Fruit fly (Drosophila melanogaster) whole organism, prepupa: ENCODE data around the gene CG13716.

ENCODE experiments used
- Blimp-1 ChIP-seq: fragments of 200-800 bp; sonication (Bioruptor generic); optimal IDR thresholded peaks from 3 replicates; lab custom pipeline; 2017; ENCODE audit warnings: missing biosample characterization, missing genetic modification characterization, mild to moderate bottlenecking, moderate library complexity, missing genetic modification reagents
- CG15336 ChIP-seq: fragments of 200-800 bp; sonication (Bioruptor generic); IDR thresholded peaks from 2 replicates; pipeline ENCODE4 v1.3.6; 2022; ENCODE audit warnings: missing biosample characterization, missing genetic modification characterization
- CG16779 ChIP-seq: fragments of 200-800 bp; sonication (Bioruptor generic); optimal IDR thresholded peaks from 3 replicates; lab custom pipeline; 2017; ENCODE audit warnings: missing biosample characterization, mild to moderate bottlenecking, missing genetic modification characterization
- CG3032 ChIP-seq: fragments of 200-800 bp; optimal IDR thresholded peaks from 2 replicates; lab custom pipeline; 2019; ENCODE audit warnings: missing biosample characterization, mild to moderate bottlenecking, missing genetic modification characterization, moderate library complexity
- CG34406 ChIP-seq: fragments of 200-800 bp; sonication (Bioruptor generic); optimal IDR thresholded peaks from 3 replicates; lab custom pipeline; 2016; ENCODE audit warnings: missing biosample characterization, missing genetic modification characterization
- CG3919 ChIP-seq: fragments of 200-800 bp; sonication (Bioruptor generic); optimal IDR thresholded peaks from 3 replicates; lab custom pipeline; 2016; ENCODE audit warnings: missing biosample characterization, missing genetic modification characterization
- CG6163 ChIP-seq: fragments of 200-800 bp; sonication (Bioruptor generic); IDR thresholded peaks from 3 replicates; pipeline ENCODE4 v1.3.6; 2022; ENCODE audit warnings: missing biosample characterization, missing genetic modification characterization
- CG6276 ChIP-seq: fragments of 200-800 bp; sonication (Bioruptor generic); optimal IDR thresholded peaks from 2 replicates; lab custom pipeline; 2017; ENCODE audit warnings: missing biosample characterization, mild to moderate bottlenecking, missing genetic modification characterization
- CG6792 ChIP-seq: fragments of 200-800 bp; sonication (Bioruptor generic); optimal IDR thresholded peaks from 3 replicates; lab custom pipeline; 2016; ENCODE audit warnings: missing biosample characterization, missing genetic modification characterization
- CG8119 ChIP-seq: fragments of 200-800 bp; sonication (Bioruptor generic); IDR thresholded peaks from 3 replicates; pipeline ENCODE4 v1.3.6; 2022; ENCODE audit warnings: missing biosample characterization, missing genetic modification characterization
- CG8319 ChIP-seq: fragments of 200-800 bp; sonication (Bioruptor generic); optimal IDR thresholded peaks from 3 replicates; lab custom pipeline; 2016; ENCODE audit warnings: missing biosample characterization, missing genetic modification characterization
- Eip75B ChIP-seq: fragments of 200-800 bp; sonication (Bioruptor generic); optimal IDR thresholded peaks from 3 replicates; lab custom pipeline; 2016; ENCODE audit warnings: missing biosample characterization, missing genetic modification characterization
- Hr38 ChIP-seq: sonication (Bioruptor generic); optimal IDR thresholded peaks from 2 replicates; lab custom pipeline; 2016; ENCODE audit warnings: missing biosample characterization, missing genetic modification characterization
- OdsH ChIP-seq: fragments of 200-800 bp; sonication (Bioruptor generic); optimal IDR thresholded peaks from 3 replicates; lab custom pipeline; 2016; ENCODE audit warnings: missing biosample characterization, missing genetic modification characterization
- Sox15 ChIP-seq: fragments of 200-800 bp; sonication (Bioruptor generic); optimal IDR thresholded peaks from 3 replicates; lab custom pipeline; 2016; ENCODE audit warnings: missing biosample characterization, missing genetic modification characterization
- acj6 ChIP-seq: fragments of 200-800 bp; sonication (Bioruptor generic); optimal IDR thresholded peaks from 3 replicates; lab custom pipeline; 2016; ENCODE audit warnings: missing biosample characterization, missing genetic modification characterization
- dsx ChIP-seq: fragments of 200-800 bp; optimal IDR thresholded peaks from 3 replicates; lab custom pipeline; 2019; ENCODE audit warnings: missing biosample characterization, mild to moderate bottlenecking, missing genetic modification characterization, moderate library complexity; ENCODE audit not compliant: poor library complexity, severe bottlenecking
- fkh ChIP-seq: fragments of 200-800 bp; sonication (Bioruptor generic); optimal IDR thresholded peaks from 3 replicates; lab custom pipeline; 2017; ENCODE audit warnings: missing biosample characterization, mild to moderate bottlenecking, missing genetic modification characterization, moderate library complexity
- salr ChIP-seq, 2 experiments: fragments of 200-800 bp; sonication (Bioruptor generic); optimal IDR thresholded peaks; 3 replicates each; lab custom pipeline; 2016 to 2018; ENCODE audit warnings: missing biosample characterization in 2 of 2, missing genetic modification characterization in 2 of 2, mild to moderate bottlenecking in 1 of 2
- ss ChIP-seq, 2 experiments: fragments of 200-800 bp; sonication (Bioruptor generic); optimal IDR thresholded peaks; 2 replicates in 1 of 2; 3 replicates in 1 of 2; lab custom pipeline; 2017 to 2018; ENCODE audit warnings: mild to moderate bottlenecking in 2 of 2, missing biosample characterization in 2 of 2, missing genetic modification characterization in 2 of 2, moderate library complexity in 1 of 2

Gene CG13716

dm6 chr3L:4590051-4590450, 44.5 kb downstream of the CG13716 start:
- TF ChIP-seq CG15336 (GFP tag; lab: Robert Waterston, UW) (no peak), ss (GFP tag; optimal IDR thresholded peaks at IDR 0.05; lab: Kevin White, UChicago) (no peak), CG3032 (no peak), CG6163 (GFP tag; lab: Robert Waterston, UW) (no peak), CG16779 (tag; lab: Kevin White, UChicago) (no peak), CG6792 (GFP tag; lab: Kevin White, UChicago) (no peak), dsx (GFP tag; lab: Kevin White, UChicago) (no peak), salr (GFP tag; optimal IDR thresholded peaks at IDR 0.05; lab: Kevin White, UChicago) (no peak), CG8119 (no peak), acj6 (GFP tag; lab: Kevin White, UChicago) (no peak), CG6276 (no peak), fkh (GFP tag; lab: Kevin White, UChicago) (no peak), OdsH (GFP tag; lab: Kevin White, UChicago) (no peak), CG34406 (GFP tag; lab: Kevin White, UChicago) (no peak), CG3919 (no peak), Hr38 (no peak), Blimp-1 (GFP tag; lab: Kevin White, UChicago) (no peak), Sox15 (GFP tag; lab: Kevin White, UChicago) (no peak), Eip75B (no peak), CG8319 (GFP tag; lab: Kevin White, UChicago) (no peak)
